Worm (Caenorhabditis elegans) whole organism, young adult: ENCODE measurements around the gene mpdu-1.

Experiments used
- F10E7.11 ChIP-seq: sonication (generic microtip); optimal IDR thresholded peaks from 2 replicates; lab custom pipeline; 2017; ENCODE audit warnings: mild to moderate bottlenecking, missing genetic modification characterization, moderate library complexity, missing compliant biosample characterization
- F55B11.4 ChIP-seq: sonication (generic microtip); optimal IDR thresholded peaks from 2 replicates; lab custom pipeline; 2016; ENCODE audit warnings: missing compliant biosample characterization, missing genetic modification characterization, borderline replicate concordance; ENCODE audit not compliant: insufficient read depth
- ama-1 ChIP-seq, 3 experiments: fragments of 150-350 bp in 1 of 3; sonication (generic microtip) in 2 of 3; optimal IDR thresholded peaks; 2 replicates each; lab custom pipeline; 2014 to 2018; ENCODE audit warnings: missing biosample characterization in 2 of 3, missing genetic modification characterization in 2 of 3, missing genetic modification reagents in 2 of 3
- dpl-1 ChIP-seq: fragments of 150-350 bp; optimal IDR thresholded peaks from 2 replicates; lab custom pipeline; 2014; ENCODE audit warnings: missing biosample characterization, missing genetic modification reagents, missing genetic modification characterization
- lsl-1 ChIP-seq: fragments of 200-800 bp; sonication (Bioruptor generic); optimal IDR thresholded peaks from 2 replicates; lab custom pipeline; 2018; ENCODE audit warnings: mild to moderate bottlenecking, missing genetic modification characterization, moderate library complexity, missing compliant biosample characterization
- nhr-90 ChIP-seq: sonication (generic microtip); optimal IDR thresholded peaks from 2 replicates; lab custom pipeline; 2016; ENCODE audit warnings: missing genotype, mild to moderate bottlenecking, missing genetic modification characterization, missing compliant biosample characterization
- tbp1 ChIP-seq: fragments of 200-800 bp; sonication (Bioruptor generic); optimal IDR thresholded peaks from 2 replicates; lab custom pipeline; 2018; ENCODE audit warnings: mild to moderate bottlenecking, missing genetic modification characterization, missing compliant biosample characterization
- ztf-18 ChIP-seq: sonication (generic microtip); optimal IDR thresholded peaks from 2 replicates; lab custom pipeline; 2016; ENCODE audit warnings: missing genotype, mild to moderate bottlenecking, missing genetic modification characterization, missing compliant biosample characterization
- ztf-3 ChIP-seq: fragments of 200-800 bp; sonication (Bioruptor generic); optimal IDR thresholded peaks from 2 replicates; lab custom pipeline; 2018; ENCODE audit warnings: mild to moderate bottlenecking, missing genetic modification characterization, missing compliant biosample characterization

- TF ChIP-seq F55B11.4 (tag; lab: Kevin White, UChicago) (no peak), ztf-3 (no peak), ztf-18 (tag; lab: Kevin White, UChicago) (no peak), nhr-90 (tag; lab: Kevin White, UChicago) (no peak), ama-1 (optimal IDR thresholded peaks at IDR 0.05; lab: Kevin White, UChicago) (no peak), ama-1 (GFP tag; optimal IDR thresholded peaks at IDR 0.05; lab: Kevin White, UChicago) (no peak), lsl-1 (no peak), dpl-1 (no peak), F10E7.11 (tag; lab: Kevin White, UChicago) (no peak), tbp1 (no peak)
Observed at ce11 chrV:8323545-8323944, 35.4 kb downstream of the mpdu-1 start.
